Fruit fly (Drosophila melanogaster) whole organism: ENCODE measurements around the gene CG10587.

Experiments
- Dll ChIP-seq: fragments of >200 bp; optimal IDR thresholded peaks from 2 replicates; lab custom pipeline; 2017
- psq ChIP-seq: fragments of >200 bp; optimal IDR thresholded peaks from 2 replicates; lab custom pipeline; 2017

DNA sequence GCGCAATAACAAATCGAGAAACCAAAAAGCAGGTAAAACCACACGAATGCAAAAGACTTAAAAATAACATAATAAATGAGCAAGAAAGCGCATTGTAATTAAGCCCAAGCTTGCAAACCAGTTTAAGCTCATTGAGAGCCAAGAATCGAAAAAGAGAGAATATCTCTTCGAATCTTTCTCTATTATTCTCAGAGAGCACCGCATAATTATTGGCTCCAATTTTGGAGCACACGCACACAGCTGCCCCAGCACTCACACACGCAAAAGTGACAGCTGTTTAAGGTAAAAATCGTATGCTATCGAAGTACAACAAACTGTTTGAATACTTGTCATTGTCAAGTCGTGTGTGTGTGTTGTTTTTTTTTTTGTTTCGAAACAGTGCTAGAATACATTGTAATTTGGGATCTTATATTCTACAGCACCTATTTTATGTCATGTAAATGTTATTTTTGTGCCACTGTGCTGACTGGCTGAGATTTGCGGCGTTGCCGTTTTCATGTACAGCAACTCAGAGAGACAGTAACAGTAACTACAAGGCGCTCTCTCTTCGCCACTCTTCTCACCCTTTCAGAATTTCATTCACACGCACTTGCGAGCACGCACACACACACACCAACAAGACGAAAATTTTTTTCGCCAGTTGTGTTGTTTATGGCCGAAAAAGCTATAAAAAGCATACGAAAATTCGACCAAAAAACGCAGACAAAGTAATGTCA lies 47.2 kb upstream of the CG10587 start:
- TF ChIP-seq psq, result no peak
- peak; percentile 66 for TF ChIP-seq Dll (lab: Kevin White, UChicago)
